Worm (Caenorhabditis elegans) whole organism, L3 larva: Measurements from ENCODE around the gene mct-6.

Source experiments
- ceh-28 ChIP-seq: fragments of 150-350 bp; optimal IDR thresholded peaks from 2 replicates; lab custom pipeline; 2014; ENCODE audit warnings: missing biosample characterization, missing genetic modification reagents, missing genetic modification characterization
- egl-27 ChIP-seq: sonication (generic microtip); optimal IDR thresholded peaks from 4 replicates; lab custom pipeline; 2017; ENCODE audit warnings: missing biosample characterization, missing genetic modification reagents, missing genetic modification characterization
- elt-1 ChIP-seq: fragments of 150-350 bp; optimal IDR thresholded peaks from 2 replicates; lab custom pipeline; 2014; ENCODE audit warnings: missing biosample characterization, missing genetic modification characterization
- elt-2 ChIP-seq: sonication (generic microtip); optimal IDR thresholded peaks from 2 replicates; lab custom pipeline; 2016; ENCODE audit warnings: missing genetic modification reagents, mild to moderate bottlenecking, missing genetic modification characterization, missing compliant biosample characterization
- elt-3 ChIP-seq, 3 experiments: fragments of 150-350 bp in 1 of 3; sonication (generic microtip) in 2 of 3; optimal IDR thresholded peaks; 2 replicates in 2 of 3; 4 replicates in 1 of 3; lab custom pipeline; 2014 to 2017; ENCODE audit warnings: missing biosample characterization in 3 of 3, missing genetic modification characterization in 3 of 3
- fkh-10 ChIP-seq: sonication (generic microtip); optimal IDR thresholded peaks from 2 replicates; lab custom pipeline; 2017; ENCODE audit warnings: missing biosample characterization, missing genetic modification reagents, missing genetic modification characterization
- lin-39 ChIP-seq: fragments of 150-350 bp; optimal IDR thresholded peaks from 2 replicates; lab custom pipeline; 2018; ENCODE audit warnings: missing biosample characterization, missing genetic modification reagents, missing genetic modification characterization
- nhr-76 ChIP-seq: fragments of 150-350 bp; sonication (generic microtip); optimal IDR thresholded peaks from 5 replicates; lab custom pipeline; 2014; ENCODE audit warnings: missing biosample characterization, missing genetic modification characterization
- pha-4 ChIP-seq: fragments of 150-350 bp; optimal IDR thresholded peaks from 2 replicates; lab custom pipeline; 2014; ENCODE audit warnings: missing biosample characterization, missing genetic modification reagents, missing genetic modification characterization
- skn-1 ChIP-seq: fragments of 150-350 bp; optimal IDR thresholded peaks from 2 replicates; lab custom pipeline; 2014; ENCODE audit warnings: missing biosample characterization, missing genetic modification characterization
- zag-1 ChIP-seq: fragments of 150-350 bp; optimal IDR thresholded peaks from 2 replicates; lab custom pipeline; 2014; ENCODE audit warnings: missing biosample characterization, missing genetic modification characterization
- ztf-11 ChIP-seq: fragments of 150-350 bp; optimal IDR thresholded peaks from 2 replicates; lab custom pipeline; 2014; ENCODE audit warnings: missing biosample characterization, missing genetic modification characterization
- ztf-4 ChIP-seq: fragments of 150-350 bp; optimal IDR thresholded peaks from 2 replicates; lab custom pipeline; 2014; ENCODE audit warnings: missing biosample characterization, missing genetic modification characterization

- TF ChIP-seq nhr-76 (tag; lab: Kevin White, UChicago) (no peak), fkh-10 (GFP tag; lab: Kevin White, UChicago) (no peak), ztf-4 (tag; lab: Kevin White, UChicago) (no peak), ztf-11 (tag; lab: Kevin White, UChicago) (no peak), pha-4 (tag; lab: Kevin White, UChicago) (no peak), egl-27 (no peak), elt-3 (tag; optimal IDR thresholded peaks at IDR 0.05; lab: Kevin White, UChicago) (no peak), skn-1 (tag; lab: Kevin White, UChicago) (no peak), ceh-28 (tag; lab: Kevin White, UChicago) (no peak), elt-1 (tag; lab: Kevin White, UChicago) (no peak), zag-1 (tag; lab: Kevin White, UChicago) (no peak), elt-2 (tag; lab: Kevin White, UChicago) (no peak), lin-39 (no peak)
These were observed 38.2 kb upstream of the mct-6 start for ce11 chrX:16808526-16808925.
